Fruit fly (Drosophila melanogaster): ENCODE data around the gene PolZ2.

DNA sequence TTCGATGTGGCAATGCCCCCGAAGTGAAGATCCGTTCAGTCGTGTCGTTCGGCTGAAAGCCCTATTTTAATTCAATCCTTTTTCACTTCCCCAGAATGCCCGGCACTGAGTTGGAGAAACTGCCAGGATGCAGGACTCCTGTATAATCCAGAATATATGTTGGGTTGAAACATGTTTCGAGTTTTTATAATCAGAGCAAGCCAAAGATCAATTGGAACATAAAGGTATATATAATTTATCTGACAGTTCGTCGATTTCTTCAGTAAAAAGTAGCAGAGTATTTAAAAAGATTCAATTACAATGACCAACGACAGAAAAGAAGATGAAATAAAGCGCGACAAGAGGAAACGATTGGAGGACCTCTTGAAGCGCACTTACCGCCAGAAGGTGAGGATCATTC is 38.9 kb downstream of the PolZ2 start, which contains the start of gene CG31551:
- no peak for TF ChIP-seq CG12071 (GFP tag; optimal IDR thresholded peaks at IDR 0.05)
- no peak for TF ChIP-seq slou (GFP tag; optimal IDR thresholded peaks at IDR 0.05)
- TF ChIP-seq sna (GFP tag; IDR thresholded peaks at IDR 0.05; ENCODE audit: partially characterized antibody): no peak
- no peak for TF ChIP-seq Neu2 (GFP tag; optimal IDR thresholded peaks at IDR 0.05; ENCODE audit: borderline replicate concordance)
- TF ChIP-seq Gug (GFP tag; IDR thresholded peaks at IDR 0.05): no peak
- TF ChIP-seq CG18476 (GFP tag; optimal IDR thresholded peaks at IDR 0.05): no peak
- no peak for TF ChIP-seq vvl (GFP tag; IDR thresholded peaks at IDR 0.05)
- no peak for TF ChIP-seq CG16863 (GFP tag; optimal IDR thresholded peaks at IDR 0.05)
- TF ChIP-seq caup (GFP tag; optimal IDR thresholded peaks at IDR 0.05; ENCODE audit: severe bottlenecking): no peak
- no peak for TF ChIP-seq CG1792 (GFP tag; optimal IDR thresholded peaks at IDR 0.05)
- TF ChIP-seq CG17568 (GFP tag; optimal IDR thresholded peaks at IDR 0.05): no peak

Data from whole organism, embryonic.